Worm (Caenorhabditis elegans): ENCODE measurements around the gene B0454.5.

Gene B0454.5

DNA sequence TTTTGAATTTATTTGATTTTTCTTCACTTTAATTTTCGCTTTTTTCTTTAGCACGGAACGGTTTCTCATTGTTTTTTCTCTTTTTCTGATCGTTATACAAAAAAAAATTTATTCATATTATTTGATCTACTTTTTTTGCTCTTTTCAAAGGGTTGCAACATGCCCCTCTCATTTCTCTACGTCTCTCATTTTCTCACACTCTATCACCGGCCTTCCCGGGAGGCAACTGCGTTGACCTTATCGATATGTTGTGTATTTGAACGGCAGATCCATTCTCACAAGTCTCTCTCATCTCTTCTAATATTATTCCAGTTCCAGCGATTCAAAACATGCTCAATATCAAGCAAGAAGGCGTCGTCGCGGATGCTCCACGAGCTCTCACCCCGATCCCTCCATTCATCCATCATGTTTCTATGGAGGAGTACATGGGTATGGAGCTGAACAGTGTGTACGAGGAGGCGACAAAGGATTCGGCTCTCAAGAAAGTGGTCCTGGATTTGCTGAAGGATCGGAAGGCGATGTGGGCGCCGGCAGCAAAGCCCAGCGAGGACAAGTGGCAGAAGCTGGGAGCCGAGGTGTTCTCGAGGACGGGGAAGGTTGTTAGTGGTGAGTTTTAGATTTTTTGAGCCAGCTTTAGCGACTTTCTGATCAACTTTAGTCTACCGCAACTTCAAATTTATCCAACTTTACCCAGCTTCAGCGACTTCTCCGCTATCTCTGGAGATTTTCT is 38.0 kb upstream of the B0454.5 start, which contains the start of gene lido-9:
TSS of gene lido-9 (plus strand) at position 234 of the 730 bp plus-strand sequence.
- TF ChIP-seq ama-1 (optimal IDR thresholded peaks at IDR 0.05) (peak; percentile 90), ceh-9 (tag; optimal IDR thresholded peaks at IDR 0.05) (no peak), unc-42 (tag; optimal IDR thresholded peaks at IDR 0.05) (no peak)

DNA sequence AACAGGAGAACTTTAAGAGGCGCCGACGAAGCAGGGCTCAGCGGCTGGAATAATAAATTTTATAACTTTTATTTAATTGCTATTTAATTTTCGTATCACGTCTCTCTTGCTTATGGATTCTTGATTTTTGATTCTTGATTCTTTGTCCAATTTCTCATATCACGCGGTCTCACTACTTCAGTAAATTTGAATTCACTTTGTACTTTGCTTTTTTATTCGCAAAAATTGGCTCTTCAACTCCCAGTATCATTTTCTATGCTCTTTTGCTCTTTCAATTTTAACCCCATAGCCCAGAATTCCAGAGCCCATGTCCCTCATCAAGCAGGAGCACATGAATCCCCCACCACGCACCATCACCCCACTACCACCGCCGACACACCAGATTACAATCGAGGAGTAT is 36.4 kb upstream of the B0454.5 start, which contains the start of gene lido-10:
TSS of gene lido-10 (plus strand) at position 301 of the 400 bp plus-strand sequence.
- no peak for TF ChIP-seq tbx-2 (tag; optimal IDR thresholded peaks at IDR 0.05)
- TF ChIP-seq ztf-16 (tag; optimal IDR thresholded peaks at IDR 0.05), result no peak
- TF ChIP-seq hlh-15 (tag; optimal IDR thresholded peaks at IDR 0.05), result no peak
- no peak for TF ChIP-seq fkh-10 (GFP tag; optimal IDR thresholded peaks at IDR 0.05)
- TF ChIP-seq K09A11.1 (tag; optimal IDR thresholded peaks at IDR 0.05; ENCODE audit: insufficient read depth), result no peak
- TF ChIP-seq dve-1 (tag; optimal IDR thresholded peaks at IDR 0.05), result no peak
- TF ChIP-seq C38D4.7 (GFP tag; optimal IDR thresholded peaks at IDR 0.05), result no peak
- no peak for TF ChIP-seq unc-3 (GFP tag; conservative IDR thresholded peaks at IDR 0.05)
- no peak for TF ChIP-seq unc-3 (tag; optimal IDR thresholded peaks at IDR 0.05)
- no peak for TF ChIP-seq pax-1 (tag; optimal IDR thresholded peaks at IDR 0.05)
- TF ChIP-seq ceh-30 (tag; optimal IDR thresholded peaks at IDR 0.05), result no peak
- TF ChIP-seq lin-11 (tag; optimal IDR thresholded peaks at IDR 0.05), result no peak
- no peak for TF ChIP-seq ceh-24 (tag; optimal IDR thresholded peaks at IDR 0.05)
- no peak for TF ChIP-seq ahr-1 (tag; optimal IDR thresholded peaks at IDR 0.05)
- TF ChIP-seq odd-2 (tag; optimal IDR thresholded peaks at IDR 0.05), result no peak
- TF ChIP-seq nfya-1 (tag; optimal IDR thresholded peaks at IDR 0.05), result no peak

DNA sequence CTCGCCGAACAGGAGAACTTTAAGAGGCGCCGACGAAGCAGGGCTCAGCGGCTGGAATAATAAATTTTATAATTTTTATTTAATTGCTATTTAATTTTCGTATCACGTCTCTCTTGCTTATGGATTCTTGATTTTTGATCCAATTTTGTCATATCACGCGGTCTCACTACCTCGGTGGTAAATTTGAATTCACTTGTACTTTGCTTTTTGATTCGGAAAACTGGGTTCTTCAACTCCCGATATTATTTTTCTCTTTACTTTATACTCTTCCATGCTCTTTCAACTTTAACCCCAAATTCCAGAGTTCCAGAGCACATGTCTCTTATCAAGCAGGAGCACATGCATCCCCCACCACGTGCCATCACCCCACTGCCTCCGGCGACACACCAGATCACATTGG is 35.0 kb upstream of the B0454.5 start, which contains the start of gene lido-11:
TSS of gene lido-11 (plus strand) at position 301 of the 400 bp plus-strand sequence.
- TF ChIP-seq npax-4 (tag; optimal IDR thresholded peaks at IDR 0.05), result no peak
- TF ChIP-seq ceh-2 (tag; optimal IDR thresholded peaks at IDR 0.05), result no peak
- no peak for TF ChIP-seq ceh-31 (tag; optimal IDR thresholded peaks at IDR 0.05)

DNA sequence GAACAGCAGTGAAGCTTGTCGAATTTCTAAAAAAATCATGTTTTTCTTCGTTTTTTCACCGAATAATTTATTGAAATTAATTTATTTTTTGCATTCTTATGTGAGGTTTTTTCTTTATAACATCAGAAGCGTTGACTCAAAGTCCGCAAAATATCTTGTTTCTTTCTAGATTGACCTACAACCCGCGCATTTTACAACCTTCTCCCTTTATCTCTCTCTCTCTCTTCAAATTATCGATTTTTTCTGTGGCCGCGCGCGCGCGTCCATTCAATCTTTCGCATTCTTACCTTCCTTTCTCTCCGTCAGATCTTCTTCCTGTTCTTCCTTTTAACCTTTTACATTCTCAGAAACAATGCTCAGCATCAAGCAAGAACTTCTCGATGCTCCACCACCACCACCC is 33.2 kb upstream of the B0454.5 start, which contains the start of gene lido-12:
TSS of gene lido-12 (plus strand) at position 301 of the 400 bp plus-strand sequence.
- TF ChIP-seq elt-2 (tag; optimal IDR thresholded peaks at IDR 0.05) (no peak), gmeb-2 (tag; optimal IDR thresholded peaks at IDR 0.05) (no peak), ceh-48 (tag; optimal IDR thresholded peaks at IDR 0.05) (no peak), rnt-1 (tag; optimal IDR thresholded peaks at IDR 0.05) (no peak), hlh-6 (tag; optimal IDR thresholded peaks at IDR 0.05) (no peak), ztf-16 (tag; optimal IDR thresholded peaks at IDR 0.05) (no peak)

DNA sequence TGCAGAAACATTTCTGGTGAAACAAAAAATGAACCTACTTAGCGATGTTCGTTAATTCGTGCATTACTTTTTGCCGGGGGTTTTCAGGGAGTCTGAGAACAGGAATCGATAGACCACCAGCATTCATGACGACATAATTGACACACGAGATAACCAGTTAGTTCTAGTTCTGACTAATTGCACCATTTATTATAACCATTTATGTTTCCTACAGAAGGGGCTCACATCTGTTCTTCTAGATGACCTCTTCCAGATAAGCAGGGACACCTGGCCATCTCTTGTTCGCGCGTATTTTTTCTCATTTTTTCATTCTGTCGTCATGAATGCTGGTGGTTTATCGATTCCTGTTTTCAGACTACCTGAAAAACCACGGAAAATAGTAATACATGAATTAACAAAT is 30.3 kb upstream of the B0454.5 start, which contains the start of gene sdz-5:
TSS of gene sdz-5 (plus strand) at position 301 of the 400 bp plus-strand sequence.
- TF ChIP-seq elt-4 (tag; optimal IDR thresholded peaks at IDR 0.05) (no peak), ceh-2 (tag; optimal IDR thresholded peaks at IDR 0.05) (no peak), ceh-24 (tag; optimal IDR thresholded peaks at IDR 0.05) (no peak), zip-5 (tag; optimal IDR thresholded peaks at IDR 0.05) (no peak), pros-1 (tag; optimal IDR thresholded peaks at IDR 0.05) (no peak), fkh-10 (GFP tag; optimal IDR thresholded peaks at IDR 0.05) (no peak), mec-3 (tag; optimal IDR thresholded peaks at IDR 0.05; ENCODE audit: borderline replicate concordance) (no peak), sdc-2 (tag; optimal IDR thresholded peaks at IDR 0.05) (no peak), pha-2 (tag; optimal IDR thresholded peaks at IDR 0.05) (no peak), C38D4.7 (GFP tag; optimal IDR thresholded peaks at IDR 0.05) (no peak)
